Worm (Caenorhabditis elegans) whole organism, late embryonic: ENCODE results near the gene F42A9.17.

Source experiments
- ceh-14 ChIP-seq: sonication (generic microtip); optimal IDR thresholded peaks from 2 replicates; lab custom pipeline; 2016; ENCODE audit warnings: missing genotype, missing genetic modification characterization, missing compliant biosample characterization
- ceh-9 ChIP-seq: sonication (generic microtip); optimal IDR thresholded peaks from 2 replicates; lab custom pipeline; 2016; ENCODE audit warnings: mild to moderate bottlenecking, missing genetic modification characterization, inconsistent platforms, missing compliant biosample characterization
- ets-4 ChIP-seq: sonication (generic microtip); optimal IDR thresholded peaks from 2 replicates; lab custom pipeline; 2016; ENCODE audit warnings: missing genetic modification characterization, missing compliant biosample characterization
- fkh-10 ChIP-seq: fragments of 150-350 bp; optimal IDR thresholded peaks from 2 replicates; lab custom pipeline; 2014; ENCODE audit warnings: missing biosample characterization, missing genetic modification reagents, missing genetic modification characterization
- pag-3 ChIP-seq: sonication (generic microtip); optimal IDR thresholded peaks from 2 replicates; lab custom pipeline; 2016; ENCODE audit warnings: missing compliant biosample characterization, missing genetic modification characterization, borderline replicate concordance
- pha-2 ChIP-seq: sonication (generic microtip); optimal IDR thresholded peaks from 2 replicates; lab custom pipeline; 2017; ENCODE audit warnings: mild to moderate bottlenecking, missing genetic modification characterization, missing compliant biosample characterization

DNA sequence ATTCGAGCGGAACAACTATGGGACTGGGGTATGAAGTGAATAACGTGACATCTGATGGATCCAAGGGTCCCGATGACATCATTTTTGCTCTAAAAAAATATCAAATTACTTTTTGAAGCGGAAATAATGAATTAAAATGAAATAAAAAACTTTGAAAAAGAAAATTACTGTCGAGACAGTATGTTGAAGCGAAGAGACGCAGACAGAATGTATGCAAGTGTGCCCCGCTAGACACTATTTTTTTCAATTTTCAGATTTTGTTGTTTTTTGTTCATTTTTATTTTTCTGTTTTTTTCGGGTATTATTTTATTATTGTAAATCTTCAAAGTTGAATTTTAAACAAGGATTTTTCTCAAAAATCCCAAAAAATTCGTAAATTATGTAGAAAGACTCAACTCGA, 7.0 kb upstream of the F42A9.17 start, which contains the start of gene F42A9.8:
- TF ChIP-seq pag-3 (tag; lab: Kevin White, UChicago) (no peak), ets-4 (tag; lab: Kevin White, UChicago) (no peak), ceh-9 (tag; lab: Kevin White, UChicago) (no peak), fkh-10 (GFP tag; lab: Kevin White, UChicago) (no peak), ceh-14 (tag; lab: Kevin White, UChicago) (no peak), pha-2 (tag; lab: Kevin White, UChicago) (no peak)
